Worm (Caenorhabditis elegans) whole organism, early embryonic: Measurements from ENCODE around the gene moe-3.

ENCODE experiments used
- B0310.2 ChIP-seq: sonication (generic microtip); optimal IDR thresholded peaks from 2 replicates; lab custom pipeline; 2016; ENCODE audit warnings: mild to moderate bottlenecking, missing genetic modification characterization, missing compliant biosample characterization
- flt-1 ChIP-seq: fragments of 200-800 bp; sonication (Bioruptor generic); IDR thresholded peaks from 2 replicates; pipeline ENCODE4 v1.3.6; 2022; ENCODE audit warnings: missing genetic modification characterization, missing compliant biosample characterization
- sea-1 ChIP-seq: fragments of 200-800 bp; sonication (Bioruptor generic); conservative IDR thresholded peaks from 2 replicates; pipeline ENCODE4 v1.3.6; 2022; ENCODE audit warnings: missing genetic modification characterization, missing compliant biosample characterization
- tbx-11 ChIP-seq: fragments of 200-800 bp; sonication (Bioruptor generic); IDR thresholded peaks from 2 replicates; pipeline ENCODE4 v1.3.6; 2022; ENCODE audit warnings: missing genetic modification characterization, missing compliant biosample characterization
- tbx-37 ChIP-seq: fragments of 200-800 bp; sonication (Bioruptor generic); conservative IDR thresholded peaks from 2 replicates; pipeline ENCODE4 v1.3.6; 2022; ENCODE audit warnings: missing genetic modification reagents, missing genetic modification characterization, missing compliant biosample characterization
- tra-4 ChIP-seq: sonication (generic microtip); optimal IDR thresholded peaks from 2 replicates; lab custom pipeline; 2017; ENCODE audit warnings: missing genetic modification characterization, missing compliant biosample characterization

ce11 chrII:13188084-13188483, 22.6 kb upstream of the moe-3 start:
- TF ChIP-seq sea-1 (GFP tag; lab: Robert Waterston, UW) (no peak), tra-4 (tag; lab: Kevin White, UChicago) (no peak), tbx-37 (GFP tag; lab: Robert Waterston, UW) (no peak), B0310.2 (no peak), flt-1 (GFP tag; lab: Robert Waterston, UW) (no peak), tbx-11 (no peak)
